Worm (Caenorhabditis elegans): ENCODE results near the gene Y46H3D.8.

DNA sequence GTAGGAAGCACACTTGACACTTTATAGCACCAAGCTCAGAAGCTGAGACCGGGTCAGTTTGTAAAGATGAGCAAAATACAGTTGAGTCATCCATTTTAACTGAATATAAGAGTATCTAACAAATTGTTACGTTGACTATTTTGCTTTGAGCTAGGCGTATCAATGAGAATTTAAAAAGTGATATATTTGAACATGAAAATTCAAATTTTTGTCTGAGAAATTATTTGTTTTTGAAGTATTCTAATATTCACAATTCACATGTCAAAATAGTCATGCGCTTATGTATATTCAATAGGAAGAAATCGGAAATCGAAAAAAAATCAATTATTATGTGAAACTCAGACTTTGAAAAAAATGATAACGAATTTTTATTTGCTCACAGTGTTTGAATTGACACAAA lies 6.7 kb downstream of the Y46H3D.8 start, which contains the start of gene nhr-110:
- TF ChIP-seq ref-1 (GFP tag; conservative IDR thresholded peaks at IDR 0.05) (no peak), klf-2 (GFP tag; conservative IDR thresholded peaks at IDR 0.05) (no peak), ztf-29 (GFP tag; IDR thresholded peaks at IDR 0.05) (no peak), tab-1 (GFP tag; IDR thresholded peaks at IDR 0.05) (no peak), T22C8.4 (GFP tag; IDR thresholded peaks at IDR 0.05) (no peak), cog-1 (tag; optimal IDR thresholded peaks at IDR 0.05) (no peak), med-1 (GFP tag; optimal IDR thresholded peaks at IDR 0.05; ENCODE audit: insufficient read depth) (no peak)
